Worm (Caenorhabditis elegans): Measurements from ENCODE around the gene Y7A5A.5.

- no peak for TF ChIP-seq klf-2 (GFP tag; conservative IDR thresholded peaks at IDR 0.05)
- no peak for TF ChIP-seq ref-1 (GFP tag; conservative IDR thresholded peaks at IDR 0.05)
- no peak for TF ChIP-seq med-1 (GFP tag; optimal IDR thresholded peaks at IDR 0.05; ENCODE audit: insufficient read depth)
- no peak for TF ChIP-seq flt-1 (GFP tag; IDR thresholded peaks at IDR 0.05)
- TF ChIP-seq T22C8.4 (GFP tag; IDR thresholded peaks at IDR 0.05) = no peak
- no peak for TF ChIP-seq ztf-29 (GFP tag; IDR thresholded peaks at IDR 0.05)
- no peak for TF ChIP-seq tab-1 (GFP tag; IDR thresholded peaks at IDR 0.05)
Measured at ce11 chrX:15814548-15814947, 27.9 kb upstream of the Y7A5A.5 start.

Data from whole organism, midembryonic.